Fruit fly (Drosophila melanogaster) whole organism, wandering third instar larva: ENCODE results near the gene CG13082.

Experiments
- CG9705 ChIP-seq: fragments of 200-800 bp; sonication (Bioruptor generic); optimal IDR thresholded peaks from 2 replicates; lab custom pipeline; 2018; ENCODE audit warnings: missing biosample characterization, mild to moderate bottlenecking, missing genetic modification characterization
- Dif ChIP-seq: fragments of 200-275, 200-300 bp; sonication (Bioruptor generic); optimal IDR thresholded peaks from 2 replicates; lab custom pipeline; 2018; ENCODE audit warnings: missing biosample characterization, missing genetic modification characterization; ENCODE audit not compliant: partially characterized antibody
- Hnf4 ChIP-seq: fragments of 200-800 bp; sonication (Bioruptor generic); optimal IDR thresholded peaks from 2 replicates; lab custom pipeline; 2016; ENCODE audit warnings: missing biosample characterization, mild to moderate bottlenecking, missing genetic modification characterization
- Myc ChIP-seq: fragments of >200 bp; optimal IDR thresholded peaks from 2 replicates; lab custom pipeline; 2017
- N ChIP-seq: fragments of >200 bp; optimal IDR thresholded peaks from 2 replicates; lab custom pipeline; 2018; ENCODE audit warnings: missing biosample characterization, missing external identifiers, missing genetic modification characterization
- br ChIP-seq: fragments of 200-800 bp; sonication (Bioruptor generic); optimal IDR thresholded peaks from 2 replicates; lab custom pipeline; 2016; ENCODE audit warnings: missing biosample characterization, missing genetic modification characterization
- brk ChIP-seq: fragments of 200-800 bp; sonication (Bioruptor generic); optimal IDR thresholded peaks from 2 replicates; lab custom pipeline; 2016; ENCODE audit warnings: missing biosample characterization, mild to moderate bottlenecking, missing genetic modification characterization
- lola ChIP-seq: fragments of >200 bp; optimal IDR thresholded peaks from 2 replicates; lab custom pipeline; 2017; ENCODE audit warnings: missing biosample characterization, missing genetic modification characterization
- rgr ChIP-seq: fragments of 200-800 bp; sonication (Bioruptor generic); optimal IDR thresholded peaks from 3 replicates; lab custom pipeline; 2016; ENCODE audit warnings: missing biosample characterization, mild to moderate bottlenecking, missing genetic modification characterization
- sage ChIP-seq: fragments of 200-800 bp; sonication (Bioruptor generic); optimal IDR thresholded peaks from 2 replicates; lab custom pipeline; 2016; ENCODE audit warnings: missing biosample characterization, mild to moderate bottlenecking, missing genetic modification characterization
- usp ChIP-seq: fragments of >200 bp; optimal IDR thresholded peaks from 2 replicates; lab custom pipeline; 2017; ENCODE audit warnings: missing biosample characterization, missing genetic modification characterization

DNA sequence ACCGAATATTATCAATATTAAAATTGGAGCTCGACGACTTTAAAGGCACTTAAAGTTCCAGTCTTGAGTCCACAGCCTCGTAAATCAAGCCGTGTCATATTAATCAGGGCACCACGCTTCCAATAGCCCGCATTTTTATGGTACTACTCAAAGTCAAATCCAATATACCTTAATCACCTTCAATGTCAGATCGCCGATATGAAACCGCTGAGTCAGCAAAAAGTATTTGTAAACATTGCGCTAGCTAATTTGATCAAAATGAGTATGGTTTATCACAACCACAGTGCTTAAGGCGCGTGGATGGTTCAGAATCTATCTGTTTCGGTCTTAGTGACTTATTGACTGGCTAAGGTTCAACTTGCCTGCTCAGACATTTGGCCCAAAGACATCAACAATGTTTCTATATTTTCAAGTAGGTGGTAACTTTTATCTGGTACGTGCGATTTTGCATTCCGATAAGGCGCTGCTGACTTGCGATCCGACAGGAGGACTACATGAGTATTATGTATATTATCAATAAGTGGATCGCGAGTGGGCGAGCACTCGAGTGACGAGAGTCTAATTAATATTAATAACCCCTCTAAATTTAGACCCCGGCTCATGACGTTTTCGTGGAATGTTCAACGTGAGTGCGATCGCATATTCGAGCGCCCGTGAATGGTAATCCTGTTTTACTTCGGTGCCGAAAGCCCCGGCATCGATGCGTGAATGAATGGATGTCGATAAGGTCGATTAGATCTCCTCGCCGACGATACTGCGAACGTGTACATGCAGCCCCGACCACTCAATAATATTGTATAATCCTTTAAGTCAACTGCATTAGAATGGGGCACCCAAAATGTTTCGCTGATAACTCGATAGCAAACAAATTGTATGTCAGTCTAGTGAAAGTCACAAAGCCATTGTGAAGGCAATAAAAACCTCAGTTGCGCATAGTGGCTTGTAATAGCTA lies 25.1 kb downstream of the CG13082 start, which contains the start of gene CG13078:
- TF ChIP-seq brk: no peak
- no peak for TF ChIP-seq CG9705 (GFP tag; lab: Kevin White, UChicago)
- TF ChIP-seq br (GFP tag; lab: Kevin White, UChicago): no peak
- TF ChIP-seq sage (GFP tag; lab: Kevin White, UChicago): no peak
- TF ChIP-seq N (GFP tag; lab: Kevin White, UChicago): no peak
- TF ChIP-seq Myc: no peak
- TF ChIP-seq rgr (GFP tag; lab: Kevin White, UChicago): no peak
- TF ChIP-seq Dif (GFP tag; lab: Kevin White, UChicago): no peak
- TF ChIP-seq lola (GFP tag; lab: Kevin White, UChicago): no peak
- no peak for TF ChIP-seq Hnf4 (GFP tag; lab: Kevin White, UChicago)
- no peak for TF ChIP-seq usp (GFP tag; lab: Kevin White, UChicago)
